Fruit fly (Drosophila melanogaster) whole organism, embryonic: ENCODE measurements around the gene Prx4.
A peak's percentile ranks its signal among the peaks of the same experiment; 100 is the strongest.

Experiments used
- ATbp ChIP-seq: fragments of 200-800 bp; sonication (Bioruptor generic); optimal IDR thresholded peaks from 2 replicates; lab custom pipeline; 2017; ENCODE audit warnings: missing biosample characterization, mild to moderate bottlenecking, missing genetic modification characterization, missing genetic modification reagents
- Atf6 ChIP-seq: fragments of 200-800 bp; sonication (Bioruptor generic); IDR thresholded peaks from 2 replicates; pipeline ENCODE4 v1.3.6; 2022; ENCODE audit warnings: missing biosample characterization, missing genetic modification characterization
- B-H2 ChIP-seq: fragments of 200-800 bp; sonication (Bioruptor generic); optimal IDR thresholded peaks from 2 replicates; lab custom pipeline; 2018; ENCODE audit warnings: missing biosample characterization, mild to moderate bottlenecking, missing genetic modification characterization
- Bteb2 ChIP-seq: fragments of 200-800 bp; sonication (Bioruptor generic); optimal IDR thresholded peaks from 2 replicates; lab custom pipeline; 2016; ENCODE audit warnings: missing biosample characterization, missing genetic modification characterization
- CG10462 ChIP-seq: fragments of 200-800 bp; sonication (Bioruptor generic); optimal IDR thresholded peaks from 2 replicates; lab custom pipeline; 2016; ENCODE audit warnings: missing biosample characterization, missing genetic modification characterization
- CG10543 ChIP-seq: fragments of 200-800 bp; sonication (Bioruptor generic); optimal IDR thresholded peaks from 3 replicates; lab custom pipeline; 2017; ENCODE audit warnings: missing biosample characterization, mild to moderate bottlenecking, missing genetic modification characterization, moderate library complexity
- CG10565 ChIP-seq: fragments of 200-800 bp; sonication (Bioruptor generic); optimal IDR thresholded peaks from 3 replicates; lab custom pipeline; 2016; ENCODE audit warnings: missing biosample characterization, mild to moderate bottlenecking, missing genetic modification characterization
- CG11560 ChIP-seq: fragments of 200-800 bp; sonication (Bioruptor generic); IDR thresholded peaks from 3 replicates; pipeline ENCODE4 v1.3.6; 2022; ENCODE audit warnings: missing biosample characterization, missing genetic modification characterization
- CG13775 ChIP-seq: fragments of 200-800 bp; sonication (Bioruptor generic); optimal IDR thresholded peaks from 3 replicates; lab custom pipeline; 2017; ENCODE audit warnings: missing biosample characterization, mild to moderate bottlenecking, missing genetic modification characterization
- CG14050 ChIP-seq: fragments of 200-800 bp; sonication (Bioruptor generic); IDR thresholded peaks from 3 replicates; pipeline ENCODE4 v1.3.6; 2022; ENCODE audit warnings: missing biosample characterization, missing genetic modification characterization
- CG14441 ChIP-seq: fragments of 200-800 bp; sonication (Bioruptor generic); IDR thresholded peaks from 2 replicates; pipeline ENCODE4 v1.3.6; 2022; ENCODE audit warnings: missing biosample characterization, missing genetic modification characterization
- CG15073 ChIP-seq: fragments of 200-800 bp; sonication (Bioruptor generic); optimal IDR thresholded peaks from 2 replicates; lab custom pipeline; 2016; ENCODE audit warnings: missing biosample characterization, missing genetic modification characterization
- CG17359 ChIP-seq: fragments of 200-800 bp; sonication (Bioruptor generic); optimal IDR thresholded peaks from 3 replicates; lab custom pipeline; 2018; ENCODE audit warnings: missing biosample characterization, mild to moderate bottlenecking, missing genetic modification characterization, moderate library complexity
- CG1792 ChIP-seq: fragments of 200-800 bp; sonication (Bioruptor generic); optimal IDR thresholded peaks from 2 replicates; lab custom pipeline; 2016; ENCODE audit warnings: missing biosample characterization, missing genetic modification characterization
- CG18619 ChIP-seq: fragments of 200-800 bp; sonication (Bioruptor generic); optimal IDR thresholded peaks from 3 replicates; lab custom pipeline; 2017; ENCODE audit warnings: missing biosample characterization, mild to moderate bottlenecking, missing genetic modification characterization
- CG31441 ChIP-seq: fragments of 200-800 bp; sonication (Bioruptor generic); IDR thresholded peaks from 2 replicates; pipeline ENCODE4 v1.3.6; 2022; ENCODE audit warnings: missing biosample characterization, missing genetic modification characterization
- CG32772 ChIP-seq: fragments of 200-800 bp; sonication (Bioruptor generic); IDR thresholded peaks from 2 replicates; pipeline ENCODE4 v1.3.6; 2022; ENCODE audit warnings: missing biosample characterization, missing genetic modification characterization
- CG34422 ChIP-seq: fragments of 200-800 bp; sonication (Bioruptor generic); IDR thresholded peaks from 3 replicates; pipeline ENCODE4 v1.3.6; 2022; ENCODE audit warnings: missing biosample characterization, missing genetic modification characterization
- CG4404 ChIP-seq: fragments of 200-800 bp; sonication (Bioruptor generic); IDR thresholded peaks from 2 replicates; pipeline ENCODE4 v1.3.6; 2022; ENCODE audit warnings: missing biosample characterization, missing genetic modification characterization
- CG5245 ChIP-seq: fragments of 200-800 bp; sonication (Bioruptor generic); optimal IDR thresholded peaks from 3 replicates; lab custom pipeline; 2016; ENCODE audit warnings: missing biosample characterization, missing genetic modification characterization
- CG6175 ChIP-seq: fragments of 200-800 bp; sonication (Bioruptor generic); IDR thresholded peaks from 3 replicates; pipeline ENCODE4 v1.3.6; 2022; ENCODE audit warnings: missing biosample characterization, missing genetic modification characterization
- D19A ChIP-seq: fragments of 200-800 bp; optimal IDR thresholded peaks from 3 replicates; lab custom pipeline; 2019; ENCODE audit warnings: missing biosample characterization, mild to moderate bottlenecking, missing genetic modification characterization, moderate library complexity
- Doc3 ChIP-seq: fragments of 200-800 bp; sonication (Bioruptor generic); IDR thresholded peaks from 3 replicates; pipeline ENCODE4 v1.3.6; 2022; ENCODE audit warnings: missing biosample characterization, missing genetic modification characterization; ENCODE audit not compliant: partially characterized antibody
- E2f1 ChIP-seq: fragments of 200-800 bp; sonication (Bioruptor generic); IDR thresholded peaks from 2 replicates; pipeline ENCODE4 v1.3.6; 2022; ENCODE audit warnings: missing biosample characterization, missing genetic modification characterization
- E2f2 ChIP-seq: fragments of 200-800 bp; sonication (Bioruptor generic); IDR thresholded peaks from 2 replicates; pipeline ENCODE4 v1.3.6; 2022; ENCODE audit warnings: missing biosample characterization, missing genetic modification characterization
- H15 ChIP-seq: fragments of 200-800 bp; sonication (Bioruptor generic); IDR thresholded peaks from 3 replicates; pipeline ENCODE4 v1.3.6; 2022; ENCODE audit warnings: missing biosample characterization, missing genetic modification characterization
- HLH3B ChIP-seq: fragments of 200-800 bp; sonication (Bioruptor generic); IDR thresholded peaks from 2 replicates; pipeline ENCODE4 v1.3.6; 2022; ENCODE audit warnings: missing biosample characterization, missing genetic modification characterization
- Mrtf ChIP-seq: fragments of 200-800 bp; sonication (Bioruptor generic); IDR thresholded peaks from 3 replicates; pipeline ENCODE4 v1.3.6; 2022; ENCODE audit warnings: missing biosample characterization, missing genetic modification characterization
- NC2α ChIP-seq: fragments of 200-800 bp; sonication (Bioruptor generic); optimal IDR thresholded peaks from 2 replicates; lab custom pipeline; 2016; ENCODE audit warnings: missing biosample characterization, missing genetic modification characterization
- Oaz ChIP-seq: fragments of 200-800 bp; sonication (Bioruptor generic); IDR thresholded peaks from 2 replicates; pipeline ENCODE4 v1.3.6; 2022; ENCODE audit warnings: missing biosample characterization, missing genetic modification characterization
- Tbp ChIP-seq: fragments of >200 bp; optimal IDR thresholded peaks from 2 replicates; lab custom pipeline; 2018; ENCODE audit warnings: missing biosample characterization, missing genetic modification characterization
- Xrp1 ChIP-seq: fragments of 200-800 bp; sonication (Bioruptor generic); IDR thresholded peaks from 2 replicates; pipeline ENCODE4 v1.3.6; 2022; ENCODE audit warnings: missing biosample characterization, missing genetic modification characterization
- aop ChIP-seq: fragments of 200-800 bp; sonication (Bioruptor generic); IDR thresholded peaks from 2 replicates; pipeline ENCODE4 v1.3.6; 2022; ENCODE audit warnings: missing biosample characterization, missing genetic modification characterization
- bowl ChIP-seq: fragments of 200-800 bp; sonication (Bioruptor generic); IDR thresholded peaks from 2 replicates; pipeline ENCODE4 v1.3.6; 2022; ENCODE audit warnings: missing biosample characterization, missing genetic modification characterization
- caup ChIP-seq: fragments of 200-800 bp; sonication (Bioruptor generic); optimal IDR thresholded peaks from 3 replicates; lab custom pipeline; 2017; ENCODE audit warnings: missing biosample characterization, mild to moderate bottlenecking, missing genetic modification characterization, moderate library complexity; ENCODE audit not compliant: severe bottlenecking
- chn ChIP-seq: fragments of 200-800 bp; sonication (Bioruptor generic); optimal IDR thresholded peaks from 2 replicates; lab custom pipeline; 2016; ENCODE audit warnings: missing biosample characterization, missing genetic modification characterization
- ems ChIP-seq: fragments of 200-800 bp; sonication (Bioruptor generic); optimal IDR thresholded peaks from 3 replicates; lab custom pipeline; 2016; ENCODE audit warnings: missing biosample characterization, missing genetic modification characterization
- en ChIP-seq: fragments of 200-800 bp; sonication (Bioruptor generic); optimal IDR thresholded peaks from 2 replicates; lab custom pipeline; 2016; ENCODE audit warnings: missing biosample characterization, missing genetic modification characterization
- fd96Cb ChIP-seq: fragments of 200-800 bp; sonication (Bioruptor generic); optimal IDR thresholded peaks from 2 replicates; lab custom pipeline; 2018; ENCODE audit warnings: missing biosample characterization, mild to moderate bottlenecking, missing genetic modification characterization, moderate library complexity
- ftz-f1 ChIP-seq: fragments of 200-800 bp; sonication (Bioruptor generic); optimal IDR thresholded peaks from 2 replicates; lab custom pipeline; 2016; ENCODE audit warnings: missing biosample characterization, missing genetic modification characterization
- jigr1 ChIP-seq: fragments of 200-800 bp; sonication (Bioruptor generic); IDR thresholded peaks from 3 replicates; pipeline ENCODE4 v1.3.6; 2022; ENCODE audit warnings: missing biosample characterization, missing genetic modification characterization
- kah ChIP-seq: fragments of 200-800 bp; sonication (Bioruptor generic); optimal IDR thresholded peaks from 2 replicates; lab custom pipeline; 2018; ENCODE audit warnings: missing biosample characterization, mild to moderate bottlenecking, missing genetic modification characterization
- oc ChIP-seq: fragments of 200-800 bp; sonication (Bioruptor generic); optimal IDR thresholded peaks from 2 replicates; lab custom pipeline; 2018; ENCODE audit warnings: missing biosample characterization, mild to moderate bottlenecking, missing genetic modification characterization, moderate library complexity
- pzg ChIP-seq: fragments of 200-800 bp; sonication (Bioruptor generic); optimal IDR thresholded peaks from 3 replicates; lab custom pipeline; 2018; ENCODE audit warnings: missing biosample characterization, mild to moderate bottlenecking, missing genetic modification characterization, moderate library complexity
- ranshi ChIP-seq: fragments of 200-800 bp; sonication (Bioruptor generic); IDR thresholded peaks from 2 replicates; pipeline ENCODE4 v1.3.6; 2022; ENCODE audit warnings: missing biosample characterization, missing genetic modification characterization
- row ChIP-seq: fragments of 200-800 bp; sonication (Bioruptor generic); IDR thresholded peaks from 3 replicates; pipeline ENCODE4 v1.3.6; 2022; ENCODE audit warnings: missing biosample characterization, missing genetic modification characterization
- sd ChIP-seq: fragments of 200-800 bp; sonication (Bioruptor generic); optimal IDR thresholded peaks from 3 replicates; lab custom pipeline; 2018; ENCODE audit warnings: missing biosample characterization, mild to moderate bottlenecking, missing genetic modification characterization, moderate library complexity
- shn ChIP-seq: fragments of 200-800 bp; sonication (Bioruptor generic); optimal IDR thresholded peaks from 3 replicates; lab custom pipeline; 2016; ENCODE audit warnings: missing biosample characterization, missing genetic modification characterization
- so ChIP-seq: fragments of 200-800 bp; sonication (Bioruptor generic); IDR thresholded peaks from 3 replicates; pipeline ENCODE4 v1.3.6; 2022; ENCODE audit warnings: missing biosample characterization, missing genetic modification characterization
- z ChIP-seq: fragments of 200-800 bp; sonication (Bioruptor generic); IDR thresholded peaks from 3 replicates; pipeline ENCODE4 v1.3.6; 2022; ENCODE audit warnings: missing biosample characterization, missing genetic modification characterization
- zfh2 ChIP-seq: fragments of 200-800 bp; sonication (Bioruptor generic); optimal IDR thresholded peaks from 2 replicates; lab custom pipeline; 2016; ENCODE audit warnings: missing biosample characterization, missing genetic modification characterization

Gene Prx4

dm6 chr3L:3052110-3052871 is 10.1 kb downstream of the Prx4 start, which contains the start of gene CG1271 (continued):
- TF ChIP-seq pzg (GFP tag; lab: Kevin White, UChicago) (peak; percentile 88), chn (peak; percentile 53), ftz-f1 (no peak), caup (GFP tag; lab: Kevin White, UChicago) (peak; percentile 67), Mrtf (peak; percentile 55; the same call in 2 of the 3 replicates), oc (no peak), CG10543 (GFP tag; lab: Kevin White, UChicago) (peak; percentile 81), HLH3B (GFP tag; lab: Robert Waterston, UW) (peak; percentile 20; the same call in 1 of the 2 replicates), CG15073 (GFP tag; lab: Kevin White, UChicago) (no peak), CG34422 (GFP tag; lab: Robert Waterston, UW) (0 out of 3 replicates have a peak, but pooled peaks have one; percentile 55), CG17359 (tag; lab: Kevin White, UChicago) (peak; percentile 60), Tbp (GFP tag; lab: Kevin White, UChicago) (no peak), fd96Cb (tag; lab: Kevin White, UChicago) (peak; percentile 32), bowl (no peak), row (peak; percentile 94), ATbp (GFP tag; lab: Kevin White, UChicago) (no peak), kah (peak; percentile 59), aop (no peak), shn (GFP tag; lab: Kevin White, UChicago) (peak; percentile 65), Bteb2 (GFP tag; lab: Kevin White, UChicago) (peak; percentile 61), CG1792 (GFP tag; lab: Kevin White, UChicago) (peak; percentile 67), zfh2 (GFP tag; lab: Kevin White, UChicago) (peak; percentile 83), CG31441 (GFP tag; lab: Robert Waterston, UW) (peak; percentile 61), ranshi (GFP tag; lab: Robert Waterston, UW) (no peak), CG6175 (no peak), CG10462 (no peak), z (GFP tag; lab: Robert Waterston, UW) (no peak), so (GFP tag; lab: Robert Waterston, UW) (no peak), CG14441 (GFP tag; lab: Robert Waterston, UW) (peak; percentile 53; the same call in 1 of the 2 replicates), CG10565 (GFP tag; lab: Kevin White, UChicago) (no peak), CG4404 (peak; percentile 29; the same call in 1 of the 2 replicates), Atf6 (GFP tag; lab: Robert Waterston, UW) (no peak), H15 (GFP tag; lab: Robert Waterston, UW) (no peak), CG11560 (tag; lab: Robert Waterston, UW) (no peak), Oaz (GFP tag; lab: Robert Waterston, UW) (no peak), D19A (tag; lab: Kevin White, UChicago) (peak; percentile 28), CG5245 (GFP tag; lab: Kevin White, UChicago) (peak; percentile 51), B-H2 (peak; percentile 62), E2f1 (GFP tag; lab: Robert Waterston, UW) (peak; percentile 62), NC2α (no peak), CG18619 (GFP tag; lab: Kevin White, UChicago) (peak; percentile 62), E2f2 (GFP tag; lab: Robert Waterston, UW) (peak; percentile 97), en (GFP tag; lab: Kevin White, UChicago) (peak; percentile 34), CG14050 (GFP tag; lab: Robert Waterston, UW) (0 out of 3 replicates have a peak, but pooled peaks have one; percentile 11), CG32772 (no peak), sd (peak; percentile 19), CG13775 (GFP tag; lab: Kevin White, UChicago) (peak; percentile 35), jigr1 (GFP tag; lab: Robert Waterston, UW) (no peak), Xrp1 (GFP tag; lab: Robert Waterston, UW) (peak; percentile 63; the same call in 1 of the 2 replicates), ems (GFP tag; lab: Kevin White, UChicago) (peak; percentile 77), Doc3 (GFP tag; lab: Robert Waterston, UW) (no peak)
